Worm (Caenorhabditis elegans) whole organism, early embryonic: ENCODE measurements around the gene acr-12.

Experiments
- ama-1 ChIP-seq: fragments of 150-350 bp; optimal IDR thresholded peaks from 2 replicates; lab custom pipeline; 2014
- ceh-36 ChIP-seq: sonication (generic microtip); optimal IDR thresholded peaks from 2 replicates; lab custom pipeline; 2016; ENCODE audit warnings: missing genetic modification characterization, inconsistent platforms, missing compliant biosample characterization
- flt-1 ChIP-seq: fragments of 200-800 bp; sonication (Bioruptor generic); IDR thresholded peaks from 2 replicates; pipeline ENCODE4 v1.3.6; 2022; ENCODE audit warnings: missing genetic modification characterization, missing compliant biosample characterization
- hmbx-1 ChIP-seq: sonication (generic microtip); optimal IDR thresholded peaks from 2 replicates; lab custom pipeline; 2016; ENCODE audit warnings: mild to moderate bottlenecking, missing genetic modification characterization, missing compliant biosample characterization
- hmg-4 ChIP-seq: fragments of 200-800 bp; sonication (Bioruptor generic); optimal IDR thresholded peaks from 2 replicates; lab custom pipeline; 2018; ENCODE audit warnings: mild to moderate bottlenecking, missing genetic modification characterization, missing compliant biosample characterization
- scrt-1 ChIP-seq: fragments of 200-800 bp; sonication (Bioruptor generic); IDR thresholded peaks from 2 replicates; pipeline ENCODE4 v1.3.6; 2022; ENCODE audit warnings: missing genetic modification characterization, missing compliant biosample characterization
- sea-1 ChIP-seq: fragments of 200-800 bp; sonication (Bioruptor generic); conservative IDR thresholded peaks from 2 replicates; pipeline ENCODE4 v1.3.6; 2022; ENCODE audit warnings: missing genetic modification characterization, missing compliant biosample characterization

ce11 chrX:13581820-13582219, 49.2 kb downstream of the acr-12 start, which contains the start of gene F54B11.10:
- TF ChIP-seq ama-1 (lab: Kevin White, UChicago) (no peak), sea-1 (GFP tag; lab: Robert Waterston, UW) (no peak), scrt-1 (no peak), flt-1 (GFP tag; lab: Robert Waterston, UW) (no peak), hmg-4 (GFP tag; lab: Kevin White, UChicago) (no peak), ceh-36 (tag; lab: Kevin White, UChicago) (no peak), hmbx-1 (no peak)
